Worm (Caenorhabditis elegans): ENCODE data around the gene srsx-16.

The srsx-16 gene

DNA sequence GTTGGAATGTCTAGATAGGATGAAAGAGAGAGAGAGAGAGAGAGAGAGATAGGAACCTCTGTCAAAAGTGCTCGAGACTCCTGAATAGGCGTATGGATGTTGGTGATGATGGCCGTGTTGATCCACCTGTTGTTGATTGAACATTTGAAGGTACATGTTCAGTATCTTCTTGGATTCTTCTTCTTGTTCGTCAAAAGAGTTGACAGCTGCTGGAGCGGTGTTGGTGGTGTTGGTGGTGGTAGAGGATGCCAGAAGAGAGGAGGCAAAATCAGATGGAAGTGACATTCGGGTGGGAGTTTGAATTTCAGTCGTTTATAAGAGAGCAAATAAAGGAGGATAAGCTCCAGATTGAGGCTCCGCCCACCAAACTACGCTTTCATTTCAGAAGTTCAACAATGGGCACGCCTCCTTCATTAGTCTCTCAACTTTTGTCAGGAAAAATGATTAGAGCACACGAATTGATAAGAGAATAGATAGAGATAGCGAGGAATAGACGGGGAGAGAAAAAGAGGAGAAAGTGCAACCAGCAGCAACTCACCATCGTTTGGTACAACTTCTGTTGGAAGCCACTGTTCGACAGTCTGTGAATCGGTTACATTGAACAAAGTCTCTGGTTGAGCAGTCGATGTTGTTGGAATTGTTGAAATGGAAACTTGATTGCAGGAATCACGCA is 33.4 kb upstream of the srsx-16 start:
- TF ChIP-seq tra-1 (GFP tag; IDR thresholded peaks at IDR 0.05) (no peak), F49E8.2 (tag; optimal IDR thresholded peaks at IDR 0.05; ENCODE audit: borderline replicate concordance) (no peak), snpc-1.2 (GFP tag; IDR thresholded peaks at IDR 0.05) (peak; percentile 39; the same call in 1 of the 2 replicates), zfp-3 (GFP tag; conservative IDR thresholded peaks at IDR 0.05) (0 out of 2 replicates have a peak, but pooled peaks have one; percentile 50), aha-1 (tag) (peak; percentile 78), dve-1 (tag; optimal IDR thresholded peaks at IDR 0.05; ENCODE audit: insufficient read depth) (peak; percentile 30), dmd-6 (GFP tag; IDR thresholded peaks at IDR 0.05) (peak; percentile 35)

DNA sequence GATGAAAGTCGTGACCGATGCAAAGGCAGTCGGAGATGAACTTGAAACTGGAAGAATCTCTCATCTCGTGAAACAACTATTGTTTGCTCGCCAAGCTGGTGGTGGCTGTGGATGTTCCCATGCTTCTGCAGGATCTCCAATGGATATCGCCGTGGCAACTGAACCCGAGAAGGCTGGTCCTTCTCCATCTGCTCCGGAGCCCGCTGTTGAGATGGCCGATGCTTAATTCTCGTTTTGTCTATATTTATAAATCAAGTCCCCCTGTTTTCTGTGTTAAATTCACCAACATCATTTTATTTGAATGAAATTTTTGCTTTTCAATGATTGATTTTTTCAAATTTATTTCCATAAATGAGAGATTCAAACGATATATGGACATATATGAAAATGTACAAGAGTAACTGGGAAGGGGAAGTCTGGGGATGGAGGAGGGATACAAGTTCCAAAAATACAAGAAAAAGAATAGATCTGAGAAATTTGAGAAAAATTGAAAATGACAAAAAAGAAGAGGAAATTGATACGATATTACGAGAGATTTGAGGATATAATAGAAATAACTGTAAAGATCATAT is 31.3 kb upstream of the srsx-16 start:
- TF ChIP-seq spr-3 (GFP tag; optimal IDR thresholded peaks at IDR 0.05) (no peak), lin-13 (GFP tag; optimal IDR thresholded peaks at IDR 0.05) (no peak), mxl-3 (GFP tag; optimal IDR thresholded peaks at IDR 0.05) (no peak), ceh-32 (tag; optimal IDR thresholded peaks at IDR 0.05; ENCODE audit: poor library complexity) (no peak), ctbp-1 (GFP tag; IDR thresholded peaks at IDR 0.05) (peak; percentile 25; the same call in 1 of the 2 replicates), F49E8.2 (tag; optimal IDR thresholded peaks at IDR 0.05; ENCODE audit: borderline replicate concordance) (no peak), tra-1 (GFP tag; IDR thresholded peaks at IDR 0.05) (no peak), sdz-12 (GFP tag; optimal IDR thresholded peaks at IDR 0.05) (no peak), mep-1 (tag; optimal IDR thresholded peaks at IDR 0.05) (peak; percentile 14), snpc-1.2 (GFP tag; IDR thresholded peaks at IDR 0.05) (no peak), nhr-111 (GFP tag; optimal IDR thresholded peaks at IDR 0.05) (no peak), nhr-102 (tag; optimal IDR thresholded peaks at IDR 0.05) (peak; percentile 31), rbr-2 (tag; optimal IDR thresholded peaks at IDR 0.05) (no peak), unc-130 (GFP tag; optimal IDR thresholded peaks at IDR 0.05) (no peak), skn-1 (tag; optimal IDR thresholded peaks at IDR 0.05) (no peak), hlh-30 (tag; optimal IDR thresholded peaks at IDR 0.05; ENCODE audit: insufficient read depth) (no peak), fos-1 (tag; optimal IDR thresholded peaks at IDR 0.05) (no peak), nhr-76 (tag; optimal IDR thresholded peaks at IDR 0.05) (no peak), aha-1 (tag) (peak; percentile 52), ceh-28 (tag; optimal IDR thresholded peaks at IDR 0.05) (no peak), lin-39 (tag; optimal IDR thresholded peaks at IDR 0.05) (no peak), dmd-8 (GFP tag; IDR thresholded peaks at IDR 0.05) (no peak), lin-29 (GFP tag; IDR thresholded peaks at IDR 0.05) (no peak), hif-1 (tag; optimal IDR thresholded peaks at IDR 0.05) (no peak), ZK337.2 (GFP tag; IDR thresholded peaks at IDR 0.05) (no peak), Y75B8A.6 (GFP tag; IDR thresholded peaks at IDR 0.05) (no peak), hmg-1.1 (GFP tag; IDR thresholded peaks at IDR 0.05) (no peak), daf-8 (GFP tag; IDR thresholded peaks at IDR 0.05) (no peak), ZK546.5 (tag; optimal IDR thresholded peaks at IDR 0.05) (no peak), nhr-10 (tag; optimal IDR thresholded peaks at IDR 0.05) (no peak), mxl-2 (GFP tag; conservative IDR thresholded peaks at IDR 0.05) (no peak), lsy-2 (tag; optimal IDR thresholded peaks at IDR 0.05) (no peak), ztf-7 (tag; optimal IDR thresholded peaks at IDR 0.05) (no peak), attf-4 (tag; optimal IDR thresholded peaks at IDR 0.05) (no peak), nhr-28 (tag; optimal IDR thresholded peaks at IDR 0.05) (no peak), php-3 (GFP tag; IDR thresholded peaks at IDR 0.05) (no peak), madf-5 (GFP tag; IDR thresholded peaks at IDR 0.05) (0 out of 4 replicates have a peak, but pooled peaks of 1 of the 2 experiments have one; percentile 18), ama-1 (optimal IDR thresholded peaks at IDR 0.05) (no peak), nhr-237 (tag; optimal IDR thresholded peaks at IDR 0.05) (no peak), Y48G9A.11 (GFP tag; IDR thresholded peaks at IDR 0.05) (no peak), F26F4.8 (GFP tag; conservative IDR thresholded peaks at IDR 0.05) (no peak), aly-2 (tag; optimal IDR thresholded peaks at IDR 0.05) (no peak), zfp-2 (tag; optimal IDR thresholded peaks at IDR 0.05) (no peak), dpl-1 (GFP tag; optimal IDR thresholded peaks at IDR 0.05) (no peak), dmd-6 (GFP tag; IDR thresholded peaks at IDR 0.05) (no peak; the same call in 1 of the 2 replicates), lim-7 (GFP tag; IDR thresholded peaks at IDR 0.05) (no peak)

Measured in whole organism, L4 larva.